Worm (Caenorhabditis elegans): ENCODE results near the gene F17A2.16.
A peak's percentile ranks its signal among the peaks of the same experiment; 100 is the strongest.

ce11 chrX:12347822-12348221, 39.6 kb downstream of the F17A2.16 start:
- peak; percentile 35 to 69 for TF ChIP-seq rec-8 (tag; optimal IDR thresholded peaks at IDR 0.05)
- TF ChIP-seq him-1 (tag; optimal IDR thresholded peaks at IDR 0.05), result peak; percentile 75
- TF ChIP-seq B0336.3 (GFP tag; IDR thresholded peaks at IDR 0.05), result no peak
- TF ChIP-seq unc-130 (GFP tag; optimal IDR thresholded peaks at IDR 0.05), result no peak

All from whole organism, young adult.